Worm (Caenorhabditis elegans) whole organism, L1 larva: ENCODE data around the gene Y39A1A.31.

ENCODE experiments used
- C16A3.4 ChIP-seq: fragments of 150-350 bp; optimal IDR thresholded peaks from 2 replicates; lab custom pipeline; 2014; ENCODE audit warnings: missing biosample characterization, missing genetic modification characterization
- F16B12.6 ChIP-seq: fragments of 150-350 bp; optimal IDR thresholded peaks from 2 replicates; lab custom pipeline; 2014; ENCODE audit warnings: missing biosample characterization, missing genetic modification characterization
- alr-1 ChIP-seq: fragments of 200-800 bp; sonication (Bioruptor generic); optimal IDR thresholded peaks from 2 replicates; lab custom pipeline; 2018; ENCODE audit warnings: borderline replicate concordance, mild to moderate bottlenecking, missing genetic modification characterization, missing compliant biosample characterization
- aly-2 ChIP-seq: fragments of 150-350 bp; optimal IDR thresholded peaks from 2 replicates; lab custom pipeline; 2014; ENCODE audit warnings: missing biosample characterization, missing genetic modification characterization
- blmp-1 ChIP-seq: fragments of 150-350 bp; optimal IDR thresholded peaks from 2 replicates; lab custom pipeline; 2014; ENCODE audit warnings: missing biosample characterization, missing genetic modification characterization
- ceh-63 ChIP-seq: fragments of 200-800 bp; sonication (Bioruptor generic); optimal IDR thresholded peaks from 2 replicates; lab custom pipeline; 2018; ENCODE audit warnings: mild to moderate bottlenecking, missing genetic modification characterization, missing compliant biosample characterization
- ceh-82 ChIP-seq, 3 experiments: fragments of 150-350 bp in 1 of 3; sonication (generic microtip) in 2 of 3; optimal IDR thresholded peaks; 2 replicates each; lab custom pipeline; 2014 to 2017; ENCODE audit warnings: missing biosample characterization in 3 of 3, missing genetic modification characterization in 3 of 3
- ceh-88 ChIP-seq: fragments of 200-800 bp; sonication (Bioruptor generic); IDR thresholded peaks from 2 replicates; pipeline ENCODE4 v1.3.6; 2022; ENCODE audit warnings: missing genetic modification characterization, missing compliant biosample characterization
- ceh-90 ChIP-seq: sonication (generic microtip); optimal IDR thresholded peaks from 2 replicates; lab custom pipeline; 2016; ENCODE audit warnings: missing genetic modification characterization, missing compliant biosample characterization
- dpl-1 ChIP-seq, 3 experiments: fragments of 150-350 bp in 2 of 3; sonication (generic microtip) in 1 of 3; optimal IDR thresholded peaks; 2 replicates each; lab custom pipeline; 2014 to 2017; ENCODE audit warnings: missing biosample characterization in 3 of 3, missing genetic modification characterization in 3 of 3, missing genetic modification reagents in 3 of 3
- dsc-1 ChIP-seq: sonication (generic microtip); optimal IDR thresholded peaks from 2 replicates; lab custom pipeline; 2016; ENCODE audit warnings: mild to moderate bottlenecking, missing genetic modification characterization, missing compliant biosample characterization
- efl-1 ChIP-seq, 4 experiments: fragments of 150-350 bp; optimal IDR thresholded peaks in 3 of 4; peaks in 1 of 4; 1 replicate in 1 of 4; 2 replicates in 3 of 4; lab custom pipeline; 2014; ENCODE audit warnings: missing biosample characterization in 2 of 4, missing genetic modification characterization in 2 of 4, missing genetic modification reagents in 2 of 4
- efl-3 ChIP-seq: fragments of 200-800 bp; sonication (Bioruptor generic); optimal IDR thresholded peaks from 2 replicates; lab custom pipeline; 2018; ENCODE audit warnings: mild to moderate bottlenecking, missing genetic modification characterization, missing compliant biosample characterization
- egl-13 ChIP-seq: sonication (generic microtip); optimal IDR thresholded peaks from 2 replicates; lab custom pipeline; 2016; ENCODE audit warnings: missing genotype, missing genetic modification reagents, missing genetic modification characterization, missing compliant biosample characterization
- elt-2 ChIP-seq: sonication (generic microtip); optimal IDR thresholded peaks from 2 replicates; lab custom pipeline; 2016; ENCODE audit warnings: missing genetic modification characterization, mild to moderate bottlenecking, inconsistent platforms, missing compliant biosample characterization, missing genetic modification reagents
- elt-3 ChIP-seq, 6 experiments: fragments of 150-350 bp in 1 of 6; sonication (generic microtip); optimal IDR thresholded peaks; 2 replicates each; lab custom pipeline; 2017 to 2018; ENCODE audit warnings: missing biosample characterization in 6 of 6, missing genetic modification characterization in 6 of 6, inconsistent platforms in 1 of 6
- fkh-4 ChIP-seq: sonication (generic microtip); optimal IDR thresholded peaks from 2 replicates; lab custom pipeline; 2016; ENCODE audit warnings: missing compliant biosample characterization, missing genetic modification characterization, borderline replicate concordance
- fkh-8 ChIP-seq: sonication (generic microtip); optimal IDR thresholded peaks from 2 replicates; lab custom pipeline; 2016; ENCODE audit warnings: mild to moderate bottlenecking, missing genetic modification characterization, missing compliant biosample characterization
- fos-1 ChIP-seq: fragments of 150-350 bp; optimal IDR thresholded peaks from 2 replicates; lab custom pipeline; 2014; ENCODE audit warnings: missing biosample characterization, missing genetic modification characterization
- lin-13 ChIP-seq: fragments of 150-350 bp; optimal IDR thresholded peaks from 2 replicates; lab custom pipeline; 2014; ENCODE audit warnings: missing biosample characterization, missing genetic modification reagents, missing genetic modification characterization
- lin-35 ChIP-seq, 2 experiments: fragments of 150-350 bp; optimal IDR thresholded peaks; 2 replicates each; lab custom pipeline; 2014; ENCODE audit warnings: missing biosample characterization in 2 of 2, missing genetic modification characterization in 2 of 2, missing genetic modification reagents in 2 of 2
- lsy-2 ChIP-seq, 2 experiments: fragments of 150-350 bp; optimal IDR thresholded peaks; 2 replicates each; lab custom pipeline; 2014; ENCODE audit warnings: missing biosample characterization in 2 of 2, missing genetic modification characterization in 2 of 2
- mdl-1 ChIP-seq, 2 experiments: fragments of 150-350 bp; optimal IDR thresholded peaks; 2 replicates each; lab custom pipeline; 2014 to 2017; ENCODE audit warnings: missing biosample characterization in 2 of 2, missing genetic modification characterization in 2 of 2, inconsistent platforms in 1 of 2
- mef-2 ChIP-seq: fragments of 150-350 bp; optimal IDR thresholded peaks from 2 replicates; lab custom pipeline; 2014; ENCODE audit warnings: missing biosample characterization, missing genetic modification characterization
- mep-1 ChIP-seq: fragments of 150-350 bp; optimal IDR thresholded peaks from 2 replicates; lab custom pipeline; 2014; ENCODE audit warnings: missing biosample characterization, missing genetic modification characterization
- nhr-19 ChIP-seq: fragments of 200-800 bp; sonication (Bioruptor generic); conservative IDR thresholded peaks from 2 replicates; pipeline ENCODE4 v1.3.6; 2022; ENCODE audit warnings: missing genetic modification characterization, missing compliant biosample characterization
- nhr-28 ChIP-seq: fragments of 150-350 bp; optimal IDR thresholded peaks from 2 replicates; lab custom pipeline; 2014; ENCODE audit warnings: missing biosample characterization, missing genetic modification characterization
- nhr-47 ChIP-seq: sonication (generic microtip); optimal IDR thresholded peaks from 2 replicates; lab custom pipeline; 2016; ENCODE audit warnings: mild to moderate bottlenecking, missing genetic modification characterization, moderate library complexity, missing compliant biosample characterization
- nhr-71 ChIP-seq: sonication (generic microtip); optimal IDR thresholded peaks from 2 replicates; lab custom pipeline; 2016; ENCODE audit warnings: mild to moderate bottlenecking, missing genetic modification characterization, moderate library complexity, missing compliant biosample characterization
- nhr-76 ChIP-seq: sonication (generic microtip); optimal IDR thresholded peaks from 2 replicates; lab custom pipeline; 2017; ENCODE audit warnings: missing biosample characterization, missing genetic modification characterization
- nhr-77 ChIP-seq: fragments of 150-350 bp; optimal IDR thresholded peaks from 2 replicates; lab custom pipeline; 2014; ENCODE audit warnings: missing biosample characterization, missing genetic modification characterization
- nhr-84 ChIP-seq: sonication (generic microtip); optimal IDR thresholded peaks from 2 replicates; lab custom pipeline; 2017; ENCODE audit warnings: missing biosample characterization, missing genetic modification characterization
- nhr-90 ChIP-seq: sonication (generic microtip); optimal IDR thresholded peaks from 2 replicates; lab custom pipeline; 2016; ENCODE audit warnings: mild to moderate bottlenecking, missing genetic modification characterization, missing compliant biosample characterization; ENCODE audit not compliant: poor library complexity
- pax-3 ChIP-seq: fragments of 200-800 bp; sonication (Bioruptor generic); optimal IDR thresholded peaks from 2 replicates; lab custom pipeline; 2018; ENCODE audit warnings: mild to moderate bottlenecking, missing genetic modification characterization, moderate library complexity, missing compliant biosample characterization
- rnt-1 ChIP-seq: sonication (generic microtip); optimal IDR thresholded peaks from 2 replicates; lab custom pipeline; 2016; ENCODE audit warnings: mild to moderate bottlenecking, missing genetic modification characterization, moderate library complexity, missing compliant biosample characterization
- skn-1 ChIP-seq: fragments of 150-350 bp; optimal IDR thresholded peaks from 2 replicates; lab custom pipeline; 2014; ENCODE audit warnings: missing biosample characterization, missing genetic modification characterization
- snpc-4 ChIP-seq: fragments of 150-350 bp; optimal IDR thresholded peaks from 2 replicates; lab custom pipeline; 2014; ENCODE audit warnings: missing biosample characterization, missing genetic modification characterization
- snu-23 ChIP-seq: sonication (generic microtip); optimal IDR thresholded peaks from 2 replicates; lab custom pipeline; 2016; ENCODE audit warnings: missing genetic modification characterization, missing compliant biosample characterization
- sptf-1 ChIP-seq: fragments of 150-350 bp; optimal IDR thresholded peaks from 2 replicates; lab custom pipeline; 2014; ENCODE audit warnings: missing biosample characterization, missing genetic modification characterization
- swsn-7 ChIP-seq: sonication (generic microtip); optimal IDR thresholded peaks from 2 replicates; lab custom pipeline; 2016; ENCODE audit warnings: missing genetic modification characterization, missing compliant biosample characterization
- unc-130 ChIP-seq: fragments of 150-350 bp; optimal IDR thresholded peaks from 2 replicates; lab custom pipeline; 2017; ENCODE audit warnings: missing biosample characterization, missing genetic modification characterization, inconsistent platforms
- unc-30 ChIP-seq: sonication (generic microtip); optimal IDR thresholded peaks from 2 replicates; lab custom pipeline; 2017; ENCODE audit warnings: missing biosample characterization, missing genetic modification characterization
- xbp-1 ChIP-seq: sonication (generic microtip); optimal IDR thresholded peaks from 2 replicates; lab custom pipeline; 2016; ENCODE audit warnings: missing genetic modification characterization, missing compliant biosample characterization

Gene Y39A1A.31

ce11 chrIII:10651634-10652033 is 37.3 kb downstream of the Y39A1A.31 start (continued):
- TF ChIP-seq mdl-1 (tag; optimal IDR thresholded peaks at IDR 0.05; lab: Kevin White, UChicago), result peak in 1 of 2 experiments; percentile 48
- TF ChIP-seq dsc-1 (tag; lab: Kevin White, UChicago), result peak; percentile 81
- no peak for TF ChIP-seq egl-13 (tag; lab: Kevin White, UChicago)
- TF ChIP-seq nhr-76 (tag; lab: Kevin White, UChicago), result no peak
- TF ChIP-seq nhr-28 (tag; lab: Kevin White, UChicago), result no peak
- TF ChIP-seq ceh-82 (tag; optimal IDR thresholded peaks at IDR 0.05; lab: Kevin White, UChicago), result peak; percentile 15 to 67 (median 40)

- no peak for TF ChIP-seq ceh-88 (GFP tag; lab: Robert Waterston, UW)
- TF ChIP-seq unc-30 (tag; lab: Kevin White, UChicago), result no peak
- TF ChIP-seq C16A3.4 (tag; lab: Kevin White, UChicago), result no peak
- no peak for TF ChIP-seq lin-13 (GFP tag; lab: Kevin White, UChicago)
- no peak for TF ChIP-seq lsy-2 (tag; optimal IDR thresholded peaks at IDR 0.05; lab: Kevin White, UChicago)
- TF ChIP-seq snu-23, result no peak
- TF ChIP-seq efl-3 (GFP tag; lab: Kevin White, UChicago), result no peak
- no peak for TF ChIP-seq nhr-84 (tag; lab: Kevin White, UChicago)
- no peak for TF ChIP-seq mef-2 (tag; lab: Kevin White, UChicago)
- no peak for TF ChIP-seq swsn-7 (tag; lab: Kevin White, UChicago)
- TF ChIP-seq ceh-63 (GFP tag; lab: Kevin White, UChicago), result no peak
Measured at ce11 chrIII:10649219-10649618, 39.7 kb downstream of the Y39A1A.31 start, which contains the start of gene emg-1. Gene emg-1 (plus strand): TSS chrIII:10649519.

- TF ChIP-seq rnt-1 (tag; lab: Kevin White, UChicago), result no peak
- TF ChIP-seq efl-3 (GFP tag; lab: Kevin White, UChicago), result no peak
- TF ChIP-seq blmp-1, result peak; percentile 21
- peak; percentile 20 to 54 (median 38) for TF ChIP-seq dpl-1 (GFP tag; optimal IDR thresholded peaks at IDR 0.05; lab: Kevin White, UChicago)
- TF ChIP-seq nhr-77, result no peak
- TF ChIP-seq lsy-2 (tag; optimal IDR thresholded peaks at IDR 0.05; lab: Kevin White, UChicago), result peak; percentile 5 to 69
- TF ChIP-seq F16B12.6 (tag; lab: Kevin White, UChicago), result peak; percentile 34
- TF ChIP-seq lin-35 (GFP tag; optimal IDR thresholded peaks at IDR 0.05; lab: Kevin White, UChicago), result peak; percentile 34 to 46
- peak; percentile 15 to 33 for TF ChIP-seq efl-1 (optimal IDR thresholded peaks at IDR 0.05; lab: Kevin White, UChicago)
- TF ChIP-seq efl-1 (GFP tag; optimal IDR thresholded peaks at IDR 0.05 in 1 of 2; lab: Kevin White, UChicago), result peak; percentile 7 to 33
Measured at ce11 chrIII:10646094-10646493, 42.9 kb downstream of the Y39A1A.31 start, which contains the start of gene orc-4. Gene orc-4 (plus strand): TSS chrIII:10646170.

- TF ChIP-seq rnt-1 (tag; lab: Kevin White, UChicago) (peak; percentile 57), xbp-1 (tag; lab: Kevin White, UChicago) (peak; percentile 38), nhr-77 (no peak), fos-1 (tag; lab: Kevin White, UChicago) (no peak), skn-1 (tag; lab: Kevin White, UChicago) (peak; percentile 30), ceh-82 (tag; optimal IDR thresholded peaks at IDR 0.05; lab: Kevin White, UChicago) (peak in 2 of 3 experiments; percentile 1 to 21), nhr-71 (tag; lab: Kevin White, UChicago) (peak; percentile 66), F16B12.6 (tag; lab: Kevin White, UChicago) (peak; percentile 88), sptf-1 (tag; lab: Kevin White, UChicago) (no peak), efl-1 (optimal IDR thresholded peaks at IDR 0.05; lab: Kevin White, UChicago) (peak; percentile 62 to 91), efl-1 (GFP tag; optimal IDR thresholded peaks at IDR 0.05 in 1 of 2; lab: Kevin White, UChicago) (peak; percentile 91 to 99), alr-1 (tag; lab: Kevin White, UChicago) (no peak), dpl-1 (GFP tag; optimal IDR thresholded peaks at IDR 0.05; lab: Kevin White, UChicago) (peak; percentile 88 to 93 (median 90)), mep-1 (peak; percentile 77), nhr-19 (peak; percentile 51), elt-3 (tag; optimal IDR thresholded peaks at IDR 0.05; lab: Kevin White, UChicago) (peak in 1 of 6 experiments; percentile 75), elt-2 (tag; lab: Kevin White, UChicago) (no peak), nhr-90 (peak; percentile 48), ceh-90 (tag; lab: Kevin White, UChicago) (no peak), snu-23 (peak; percentile 72), fkh-8 (tag; lab: Kevin White, UChicago) (peak; percentile 29), nhr-47 (tag; lab: Kevin White, UChicago) (peak; percentile 52), unc-130 (tag; lab: Kevin White, UChicago) (peak; percentile 71), snpc-4 (peak; percentile 22), ceh-63 (GFP tag; lab: Kevin White, UChicago) (no peak), mef-2 (tag; lab: Kevin White, UChicago) (no peak), nhr-28 (tag; lab: Kevin White, UChicago) (no peak), lsy-2 (tag; optimal IDR thresholded peaks at IDR 0.05; lab: Kevin White, UChicago) (peak; percentile 98 to 99), pax-3 (tag; lab: Kevin White, UChicago) (no peak), fkh-4 (no peak), aly-2 (tag; lab: Kevin White, UChicago) (no peak), lin-35 (GFP tag; optimal IDR thresholded peaks at IDR 0.05; lab: Kevin White, UChicago) (peak; percentile 88 to 95)
Measured at ce11 chrIII:10642781-10643180, 46.2 kb downstream of the Y39A1A.31 start, which contains the start of the genes dhs-11 and orc-1. Gene dhs-11 (minus strand): TSS chrIII:10642865. Gene orc-1 (plus strand): TSS chrIII:10643129.
